Worm (Caenorhabditis elegans): ENCODE results near the gene flp-23.

The flp-23 gene

ce11 chrIII:8655412-8655811, 4.8 kb downstream of the flp-23 start:
- TF ChIP-seq nhr-25 (tag; optimal IDR thresholded peaks at IDR 0.05) (peak; percentile 7), mml-1 (tag; optimal IDR thresholded peaks at IDR 0.05) (peak; percentile 71), eor-1 (tag; optimal IDR thresholded peaks at IDR 0.05) (no peak), skn-1 (tag; optimal IDR thresholded peaks at IDR 0.05) (no peak), daf-12 (tag; optimal IDR thresholded peaks at IDR 0.05) (no peak), ztf-4 (tag; optimal IDR thresholded peaks at IDR 0.05) (no peak), egl-5 (tag; optimal IDR thresholded peaks at IDR 0.05) (no peak), lsy-12 (tag; optimal IDR thresholded peaks at IDR 0.05) (no peak), nhr-67 (tag; optimal IDR thresholded peaks at IDR 0.05) (no peak), nfya-1 (tag; optimal IDR thresholded peaks at IDR 0.05; ENCODE audit: insufficient read depth) (peak; percentile 5), nhr-12 (tag; optimal IDR thresholded peaks at IDR 0.05) (no peak)

ce11 chrIII:8656055-8656454, 5.5 kb downstream of the flp-23 start:
- no peak for TF ChIP-seq nhr-237 (tag; optimal IDR thresholded peaks at IDR 0.05)
- no peak for TF ChIP-seq daf-12 (tag; optimal IDR thresholded peaks at IDR 0.05)
- no peak for TF ChIP-seq mml-1 (tag; optimal IDR thresholded peaks at IDR 0.05)
- no peak for TF ChIP-seq nhr-12 (tag; optimal IDR thresholded peaks at IDR 0.05)
- TF ChIP-seq ceh-82 (tag; optimal IDR thresholded peaks at IDR 0.05), result no peak
- no peak for TF ChIP-seq pha-4 (tag; optimal IDR thresholded peaks at IDR 0.05)
- TF ChIP-seq lin-15B (tag; optimal IDR thresholded peaks at IDR 0.05), result no peak
- no peak for TF ChIP-seq skn-1 (tag; optimal IDR thresholded peaks at IDR 0.05)
- no peak for TF ChIP-seq ZK546.5 (tag; optimal IDR thresholded peaks at IDR 0.05)
- TF ChIP-seq sea-2 (GFP tag; optimal IDR thresholded peaks at IDR 0.05), result no peak
- no peak for TF ChIP-seq zag-1 (tag; optimal IDR thresholded peaks at IDR 0.05)
- TF ChIP-seq fos-1 (tag; optimal IDR thresholded peaks at IDR 0.05), result no peak
- TF ChIP-seq snpc-4 (tag; optimal IDR thresholded peaks at IDR 0.05), result no peak
- TF ChIP-seq nhr-43 (tag; optimal IDR thresholded peaks at IDR 0.05; ENCODE audit: poor library complexity, severe bottlenecking), result no peak
- no peak for TF ChIP-seq fkh-2 (tag; optimal IDR thresholded peaks at IDR 0.05)
- no peak for TF ChIP-seq elt-1 (tag; optimal IDR thresholded peaks at IDR 0.05)
- no peak for TF ChIP-seq nhr-28 (tag; optimal IDR thresholded peaks at IDR 0.05)
- no peak for TF ChIP-seq elt-3 (tag; optimal IDR thresholded peaks at IDR 0.05)
- TF ChIP-seq R02D3.7 (tag; optimal IDR thresholded peaks at IDR 0.05), result no peak

ce11 chrIII:8656957-8657356, 6.4 kb downstream of the flp-23 start:
- no peak for TF ChIP-seq nhr-237 (tag; optimal IDR thresholded peaks at IDR 0.05)
- no peak for TF ChIP-seq unc-39 (tag; optimal IDR thresholded peaks at IDR 0.05)
- no peak for TF ChIP-seq ama-1 (optimal IDR thresholded peaks at IDR 0.05)
- TF ChIP-seq unc-62 (GFP tag; optimal IDR thresholded peaks at IDR 0.05), result no peak
- TF ChIP-seq nhr-12 (tag; optimal IDR thresholded peaks at IDR 0.05), result no peak
- no peak for TF ChIP-seq mml-1 (tag; optimal IDR thresholded peaks at IDR 0.05)
- no peak for TF ChIP-seq tbx-2 (tag; optimal IDR thresholded peaks at IDR 0.05)
- TF ChIP-seq nhr-77 (tag; optimal IDR thresholded peaks at IDR 0.05), result no peak
- TF ChIP-seq fkh-10 (GFP tag; optimal IDR thresholded peaks at IDR 0.05), result no peak
- TF ChIP-seq nfya-1 (tag; optimal IDR thresholded peaks at IDR 0.05; ENCODE audit: insufficient read depth), result no peak
- TF ChIP-seq eor-1 (tag; optimal IDR thresholded peaks at IDR 0.05), result no peak
- TF ChIP-seq elt-3 (tag; optimal IDR thresholded peaks at IDR 0.05), result no peak
- no peak for TF ChIP-seq daf-12 (tag; optimal IDR thresholded peaks at IDR 0.05)
- no peak for TF ChIP-seq fkh-2 (tag; optimal IDR thresholded peaks at IDR 0.05)
- TF ChIP-seq nhr-43 (tag; optimal IDR thresholded peaks at IDR 0.05; ENCODE audit: poor library complexity, severe bottlenecking), result no peak
- TF ChIP-seq nhr-25 (tag; optimal IDR thresholded peaks at IDR 0.05), result no peak
- peak; percentile 75 for TF ChIP-seq jun-1 (tag; optimal IDR thresholded peaks at IDR 0.05)
- no peak for TF ChIP-seq sea-2 (GFP tag; optimal IDR thresholded peaks at IDR 0.05)
- TF ChIP-seq nhr-23 (tag; optimal IDR thresholded peaks at IDR 0.05), result no peak
- no peak for TF ChIP-seq lsy-12 (tag; optimal IDR thresholded peaks at IDR 0.05)
- no peak for TF ChIP-seq lin-15B (tag; optimal IDR thresholded peaks at IDR 0.05)
- TF ChIP-seq egl-27 (tag; optimal IDR thresholded peaks at IDR 0.05), result no peak
- no peak for TF ChIP-seq nhr-28 (tag; optimal IDR thresholded peaks at IDR 0.05)
- no peak for TF ChIP-seq elt-1 (tag; optimal IDR thresholded peaks at IDR 0.05)
- no peak for TF ChIP-seq nhr-11 (tag; optimal IDR thresholded peaks at IDR 0.05)
- no peak for TF ChIP-seq nhr-67 (tag; optimal IDR thresholded peaks at IDR 0.05)
- TF ChIP-seq egl-5 (tag; optimal IDR thresholded peaks at IDR 0.05), result no peak
- no peak for TF ChIP-seq ztf-4 (tag; optimal IDR thresholded peaks at IDR 0.05)
- peak; percentile 70 for TF ChIP-seq pha-4 (tag; optimal IDR thresholded peaks at IDR 0.05)
- no peak for TF ChIP-seq hmg-11 (tag; optimal IDR thresholded peaks at IDR 0.05)
- TF ChIP-seq pqm-1 (tag; optimal IDR thresholded peaks at IDR 0.05), result peak; percentile 99
- TF ChIP-seq snpc-4 (tag; optimal IDR thresholded peaks at IDR 0.05), result no peak
- peak; percentile 98 for TF ChIP-seq elt-2 (tag; optimal IDR thresholded peaks at IDR 0.05)
- no peak for TF ChIP-seq mdl-1 (tag; optimal IDR thresholded peaks at IDR 0.05)
- no peak for TF ChIP-seq fos-1 (tag; optimal IDR thresholded peaks at IDR 0.05)
- no peak for TF ChIP-seq ceh-28 (tag; optimal IDR thresholded peaks at IDR 0.05)
- peak; percentile 48 for TF ChIP-seq skn-1 (tag; optimal IDR thresholded peaks at IDR 0.05)
- TF ChIP-seq ZK546.5 (tag; optimal IDR thresholded peaks at IDR 0.05), result no peak
